Worm (Caenorhabditis elegans): ENCODE results near the gene otub-3.
A peak's percentile ranks its signal among the peaks of the same experiment; 100 is the strongest.

ce11 chrIV:8729636-8730035 lies 1.7 kb downstream of the otub-3 start:
- TF ChIP-seq elt-3 (tag; optimal IDR thresholded peaks at IDR 0.05) (no peak), ZK546.5 (tag; optimal IDR thresholded peaks at IDR 0.05) (no peak), sma-9 (GFP tag; optimal IDR thresholded peaks at IDR 0.05) (peak; percentile 38), sma-9 (tag; optimal IDR thresholded peaks at IDR 0.05) (no peak), unc-62 (GFP tag; optimal IDR thresholded peaks at IDR 0.05) (no peak), lin-39 (tag; optimal IDR thresholded peaks at IDR 0.05) (no peak), unc-55 (GFP tag; optimal IDR thresholded peaks at IDR 0.05) (no peak), Y55F3AM.14 (GFP tag; optimal IDR thresholded peaks at IDR 0.05) (no peak), nhr-25 (tag; optimal IDR thresholded peaks at IDR 0.05) (no peak), nhr-11 (tag; optimal IDR thresholded peaks at IDR 0.05) (no peak), nhr-77 (tag; optimal IDR thresholded peaks at IDR 0.05) (no peak), ztf-11 (tag; optimal IDR thresholded peaks at IDR 0.05) (no peak), gmeb-1 (tag; optimal IDR thresholded peaks at IDR 0.05) (no peak), fos-1 (tag; optimal IDR thresholded peaks at IDR 0.05) (peak; percentile 16), nhr-237 (tag; optimal IDR thresholded peaks at IDR 0.05) (no peak)

Data from whole organism, L2 larva.